Worm (Caenorhabditis elegans): Measurements from ENCODE around the gene F27E5.7.

F27E5.7 gene

ce11 chrII:10122465-10122864 lies at the start of gene F27E5.7:
Gene F27E5.7 (plus strand): TSS chrII:10122765.
- TF ChIP-seq pha-2 (tag; optimal IDR thresholded peaks at IDR 0.05), result no peak
- no peak for TF ChIP-seq hlh-15 (tag; optimal IDR thresholded peaks at IDR 0.05)
- TF ChIP-seq tbx-2 (tag; optimal IDR thresholded peaks at IDR 0.05), result no peak
- TF ChIP-seq lin-11 (tag; optimal IDR thresholded peaks at IDR 0.05), result no peak
- TF ChIP-seq unc-3 (GFP tag; conservative IDR thresholded peaks at IDR 0.05), result no peak
- no peak for TF ChIP-seq unc-3 (tag; optimal IDR thresholded peaks at IDR 0.05)
- no peak for TF ChIP-seq che-1 (tag; optimal IDR thresholded peaks at IDR 0.05)
- TF ChIP-seq ceh-24 (tag; optimal IDR thresholded peaks at IDR 0.05), result no peak
- TF ChIP-seq Y22D7AL.16 (tag; optimal IDR thresholded peaks at IDR 0.05), result no peak
- TF ChIP-seq T23F11.4 (GFP tag; optimal IDR thresholded peaks at IDR 0.05), result no peak
- no peak for TF ChIP-seq gmeb-2 (tag; optimal IDR thresholded peaks at IDR 0.05)
- no peak for TF ChIP-seq ceh-14 (tag; optimal IDR thresholded peaks at IDR 0.05)
- no peak for TF ChIP-seq ceh-18 (tag; optimal IDR thresholded peaks at IDR 0.05)
- TF ChIP-seq ceh-30 (tag; optimal IDR thresholded peaks at IDR 0.05), result no peak
- TF ChIP-seq syd-9 (tag; optimal IDR thresholded peaks at IDR 0.05), result no peak
- no peak for TF ChIP-seq ttx-3 (tag; optimal IDR thresholded peaks at IDR 0.05)
- no peak for TF ChIP-seq pax-1 (tag; optimal IDR thresholded peaks at IDR 0.05)
- TF ChIP-seq C08G9.2 (tag; optimal IDR thresholded peaks at IDR 0.05), result no peak

- no peak for TF ChIP-seq nhr-232 (tag; optimal IDR thresholded peaks at IDR 0.05)
- TF ChIP-seq ztf-16 (tag; optimal IDR thresholded peaks at IDR 0.05), result no peak
- no peak for TF ChIP-seq ceh-48 (tag; optimal IDR thresholded peaks at IDR 0.05)
- TF ChIP-seq tbx-2 (tag; optimal IDR thresholded peaks at IDR 0.05), result no peak
- TF ChIP-seq unc-3 (GFP tag; conservative IDR thresholded peaks at IDR 0.05), result no peak
- TF ChIP-seq unc-3 (tag; optimal IDR thresholded peaks at IDR 0.05), result no peak
- TF ChIP-seq ceh-30 (tag; optimal IDR thresholded peaks at IDR 0.05), result no peak
Observed at ce11 chrII:10073986-10074385, 48.6 kb upstream of the F27E5.7 start.

- TF ChIP-seq ref-2 (tag; optimal IDR thresholded peaks at IDR 0.05) (peak; percentile 4), elt-2 (tag; optimal IDR thresholded peaks at IDR 0.05) (peak; percentile 9), tbx-2 (tag; optimal IDR thresholded peaks at IDR 0.05) (peak; percentile 36), unc-3 (GFP tag; conservative IDR thresholded peaks at IDR 0.05) (no peak), unc-3 (tag; optimal IDR thresholded peaks at IDR 0.05) (no peak)
Observed at ce11 chrII:10075794-10076193, 46.8 kb upstream of the F27E5.7 start.

ce11 chrII:10084482-10084881 lies 38.1 kb upstream of the F27E5.7 start:
- peak; percentile 79 for TF ChIP-seq unc-42 (tag; optimal IDR thresholded peaks at IDR 0.05)
- TF ChIP-seq sdc-2 (tag; optimal IDR thresholded peaks at IDR 0.05), result no peak

ce11 chrII:10093120-10093519 lies 29.4 kb upstream of the F27E5.7 start:
- TF ChIP-seq dve-1 (tag; optimal IDR thresholded peaks at IDR 0.05), result no peak
- no peak for TF ChIP-seq ztf-16 (tag; optimal IDR thresholded peaks at IDR 0.05)
- no peak for TF ChIP-seq ama-1 (optimal IDR thresholded peaks at IDR 0.05)
- no peak for TF ChIP-seq K09A11.1 (tag; optimal IDR thresholded peaks at IDR 0.05; ENCODE audit: insufficient read depth)
- no peak for TF ChIP-seq elt-4 (tag; optimal IDR thresholded peaks at IDR 0.05)
- no peak for TF ChIP-seq ceh-6 (GFP tag; optimal IDR thresholded peaks at IDR 0.05)
- TF ChIP-seq mec-3 (tag; optimal IDR thresholded peaks at IDR 0.05; ENCODE audit: borderline replicate concordance), result no peak
- no peak for TF ChIP-seq C38D4.7 (GFP tag; optimal IDR thresholded peaks at IDR 0.05)
- TF ChIP-seq unc-3 (GFP tag; conservative IDR thresholded peaks at IDR 0.05), result no peak
- no peak for TF ChIP-seq unc-3 (tag; optimal IDR thresholded peaks at IDR 0.05)
- no peak for TF ChIP-seq npax-4 (tag; optimal IDR thresholded peaks at IDR 0.05)
- no peak for TF ChIP-seq gmeb-2 (tag; optimal IDR thresholded peaks at IDR 0.05)
- TF ChIP-seq madf-2 (tag; optimal IDR thresholded peaks at IDR 0.05), result no peak
- TF ChIP-seq rnt-1 (tag; optimal IDR thresholded peaks at IDR 0.05), result no peak
- TF ChIP-seq hlh-8 (tag; optimal IDR thresholded peaks at IDR 0.05), result no peak
- no peak for TF ChIP-seq ceh-2 (tag; optimal IDR thresholded peaks at IDR 0.05)
- no peak for TF ChIP-seq ceh-14 (tag; optimal IDR thresholded peaks at IDR 0.05)
- no peak for TF ChIP-seq eyg-1 (tag; optimal IDR thresholded peaks at IDR 0.05)
- no peak for TF ChIP-seq lim-6 (tag; optimal IDR thresholded peaks at IDR 0.05)
- TF ChIP-seq sdc-2 (tag; optimal IDR thresholded peaks at IDR 0.05), result no peak
- TF ChIP-seq ceh-48 (tag; optimal IDR thresholded peaks at IDR 0.05), result no peak

Measured in whole organism, late embryonic.